Worm (Caenorhabditis elegans) whole organism, L4 larva: ENCODE measurements around the gene F47G3.1.

Source experiments
- D1046.2 ChIP-seq: fragments of 200-800 bp; sonication (Bioruptor generic); IDR thresholded peaks from 2 replicates; pipeline ENCODE4 v1.3.6; 2022; ENCODE audit warnings: missing genetic modification characterization, missing compliant biosample characterization
- F26F4.8 ChIP-seq: fragments of 200-800 bp; sonication (Bioruptor generic); conservative IDR thresholded peaks from 2 replicates; pipeline ENCODE4 v1.3.6; 2022; ENCODE audit warnings: missing genetic modification characterization, missing compliant biosample characterization
- F37D6.2 ChIP-seq: sonication (generic microtip); optimal IDR thresholded peaks from 2 replicates; lab custom pipeline; 2016; ENCODE audit warnings: mild to moderate bottlenecking, missing genetic modification characterization, missing compliant biosample characterization
- F44E2.7 ChIP-seq: fragments of 200-800 bp; sonication (Bioruptor generic); IDR thresholded peaks from 2 replicates; pipeline ENCODE4 v2.1.2; 2022; ENCODE audit warnings: missing genetic modification characterization, missing compliant biosample characterization
- Y105C5A.15 ChIP-seq: fragments of 200-800 bp; sonication (Bioruptor generic); IDR thresholded peaks from 2 replicates; pipeline ENCODE4 v1.3.6; 2022; ENCODE audit warnings: missing genetic modification characterization, missing compliant biosample characterization
- Y75B8A.6 ChIP-seq: fragments of 200-800 bp; sonication (Bioruptor generic); IDR thresholded peaks from 2 replicates; pipeline ENCODE4 v1.3.6; 2022; ENCODE audit warnings: missing genetic modification reagents, missing genetic modification characterization, missing compliant biosample characterization
- ZK337.2 ChIP-seq: fragments of 200-800 bp; sonication (Bioruptor generic); IDR thresholded peaks from 2 replicates; pipeline ENCODE4 v1.3.6; 2022; ENCODE audit warnings: missing genetic modification reagents, missing genetic modification characterization, missing compliant biosample characterization
- aha-1 ChIP-seq: fragments of 150-350 bp; peaks from one replicate; lab custom pipeline; 2014; ENCODE audit warnings: missing biosample characterization, missing genetic modification characterization
- aly-2 ChIP-seq: sonication (generic microtip); optimal IDR thresholded peaks from 2 replicates; lab custom pipeline; 2018; ENCODE audit warnings: missing biosample characterization, missing genetic modification characterization
- ceh-20 ChIP-seq: fragments of 200-800 bp; sonication (Bioruptor generic); IDR thresholded peaks from 2 replicates; pipeline ENCODE4 v1.3.6; 2022; ENCODE audit warnings: missing genetic modification reagents, missing genetic modification characterization, missing compliant biosample characterization
- ceh-28 ChIP-seq: fragments of 150-350 bp; optimal IDR thresholded peaks from 2 replicates; lab custom pipeline; 2014; ENCODE audit warnings: missing biosample characterization, missing genetic modification reagents, missing genetic modification characterization
- ceh-32 ChIP-seq: sonication (generic microtip); optimal IDR thresholded peaks from 2 replicates; lab custom pipeline; 2016; ENCODE audit warnings: mild to moderate bottlenecking, missing genetic modification characterization, missing compliant biosample characterization; ENCODE audit not compliant: poor library complexity
- ceh-44 ChIP-seq: fragments of 200-800 bp; sonication (Bioruptor generic); IDR thresholded peaks from 2 replicates; pipeline ENCODE4 v1.3.6; 2022; ENCODE audit warnings: missing genetic modification reagents, missing genetic modification characterization, missing compliant biosample characterization
- ceh-62 ChIP-seq: sonication (generic microtip); optimal IDR thresholded peaks from 2 replicates; lab custom pipeline; 2017; ENCODE audit warnings: missing biosample characterization, missing genetic modification characterization
- ceh-82 ChIP-seq: sonication (generic microtip); optimal IDR thresholded peaks from 2 replicates; lab custom pipeline; 2017; ENCODE audit warnings: missing biosample characterization, missing genetic modification characterization
- ctbp-1 ChIP-seq: fragments of 200-800 bp; sonication (Bioruptor generic); IDR thresholded peaks from 2 replicates; pipeline ENCODE4 v1.3.6; 2022; ENCODE audit warnings: missing genetic modification reagents, missing genetic modification characterization, missing compliant biosample characterization
- dmd-9 ChIP-seq: fragments of 200-800 bp; sonication (Bioruptor generic); IDR thresholded peaks from 2 replicates; pipeline ENCODE4 v1.3.6; 2022; ENCODE audit warnings: missing genetic modification reagents, missing genetic modification characterization, missing compliant biosample characterization
- dpl-1 ChIP-seq: fragments of 150-350 bp; optimal IDR thresholded peaks from 2 replicates; lab custom pipeline; 2014; ENCODE audit warnings: missing biosample characterization, missing genetic modification reagents, missing genetic modification characterization
- duxl-1 ChIP-seq: sonication (generic microtip); optimal IDR thresholded peaks from 2 replicates; lab custom pipeline; 2016; ENCODE audit warnings: mild to moderate bottlenecking, missing genetic modification characterization, moderate library complexity, missing compliant biosample characterization; ENCODE audit not compliant: poor library complexity
- dve-1 ChIP-seq: sonication (generic microtip); optimal IDR thresholded peaks from 2 replicates; lab custom pipeline; 2017; ENCODE audit warnings: antibody characterized with exemption, mild to moderate bottlenecking, missing genetic modification characterization, missing compliant biosample characterization; ENCODE audit not compliant: insufficient read depth
- egl-43 ChIP-seq: fragments of 200-800 bp; sonication (Bioruptor generic); IDR thresholded peaks from 2 replicates; pipeline ENCODE4 v1.3.6; 2022; ENCODE audit warnings: missing genetic modification reagents, missing genetic modification characterization, missing compliant biosample characterization
- hif-1 ChIP-seq, 2 experiments: sonication (generic microtip); optimal IDR thresholded peaks; 2 replicates each; lab custom pipeline; 2016 to 2017; ENCODE audit warnings: missing compliant biosample characterization in 2 of 2, missing genetic modification characterization in 2 of 2, missing genetic modification reagents in 2 of 2, missing genotype in 2 of 2, mild to moderate bottlenecking in 1 of 2
- hlh-30 ChIP-seq: sonication (generic microtip); optimal IDR thresholded peaks from 2 replicates; lab custom pipeline; 2017; ENCODE audit warnings: antibody characterized with exemption, mild to moderate bottlenecking, missing genetic modification characterization, missing compliant biosample characterization; ENCODE audit not compliant: insufficient read depth
- hmg-1.1 ChIP-seq: fragments of 200-800 bp; sonication (Bioruptor generic); IDR thresholded peaks from 2 replicates; pipeline ENCODE4 v1.3.6; 2022; ENCODE audit warnings: missing genetic modification reagents, missing genetic modification characterization, missing compliant biosample characterization
- lim-7 ChIP-seq: fragments of 200-800 bp; sonication (Bioruptor generic); IDR thresholded peaks from 2 replicates; pipeline ENCODE4 v1.3.6; 2022; ENCODE audit warnings: missing genetic modification characterization, missing compliant biosample characterization
- lir-3 ChIP-seq: sonication (generic microtip); optimal IDR thresholded peaks from 2 replicates; lab custom pipeline; 2016; ENCODE audit warnings: mild to moderate bottlenecking, missing genetic modification characterization, missing compliant biosample characterization
- lsy-2 ChIP-seq, 2 experiments: fragments of 150-350 bp in 1 of 2; sonication (generic microtip) in 1 of 2; optimal IDR thresholded peaks; 2 replicates each; lab custom pipeline; 2014 to 2017; ENCODE audit warnings: missing biosample characterization in 2 of 2, missing genetic modification characterization in 2 of 2
- madf-5 ChIP-seq, 2 experiments: fragments of 200-800 bp; sonication (Bioruptor generic); IDR thresholded peaks; 2 replicates each; pipeline ENCODE4 v1.3.6; 2022; ENCODE audit warnings: missing compliant biosample characterization in 2 of 2, missing genetic modification characterization in 2 of 2
- mdl-1 ChIP-seq, 2 experiments: fragments of 150-350 bp in 1 of 2; sonication (generic microtip) in 1 of 2; optimal IDR thresholded peaks; 2 replicates each; lab custom pipeline; 2014 to 2017; ENCODE audit warnings: missing biosample characterization in 2 of 2, missing genetic modification characterization in 2 of 2
- mep-1 ChIP-seq: fragments of 150-350 bp; sonication (generic microtip); optimal IDR thresholded peaks from 3 replicates; lab custom pipeline; 2014; ENCODE audit warnings: missing biosample characterization, missing genetic modification characterization
- mxl-3 ChIP-seq: fragments of 200-800 bp; sonication (Bioruptor generic); optimal IDR thresholded peaks from 2 replicates; lab custom pipeline; 2018; ENCODE audit warnings: mild to moderate bottlenecking, missing genetic modification characterization, missing compliant biosample characterization
- nhr-102 ChIP-seq: sonication (generic microtip); optimal IDR thresholded peaks from 2 replicates; lab custom pipeline; 2016; ENCODE audit warnings: mild to moderate bottlenecking, missing genetic modification characterization, moderate library complexity, missing compliant biosample characterization
- nhr-11 ChIP-seq: fragments of 150-350 bp; optimal IDR thresholded peaks from 2 replicates; lab custom pipeline; 2014; ENCODE audit warnings: missing biosample characterization, missing genetic modification characterization
- nhr-28 ChIP-seq: fragments of 150-350 bp; optimal IDR thresholded peaks from 2 replicates; lab custom pipeline; 2014; ENCODE audit warnings: missing biosample characterization, missing genetic modification characterization
- nhr-41 ChIP-seq: fragments of 200-800 bp; sonication (Bioruptor generic); IDR thresholded peaks from 2 replicates; pipeline ENCODE4 v1.3.6; 2022; ENCODE audit warnings: missing genetic modification reagents, missing genetic modification characterization, missing compliant biosample characterization
- nhr-42 ChIP-seq: fragments of 200-800 bp; sonication (Bioruptor generic); IDR thresholded peaks from 2 replicates; pipeline ENCODE4 v1.3.6; 2022; ENCODE audit warnings: missing genetic modification characterization, missing compliant biosample characterization
- nhr-6 ChIP-seq: fragments of 150-350 bp; optimal IDR thresholded peaks from 2 replicates; lab custom pipeline; 2014; ENCODE audit warnings: missing biosample characterization, missing genetic modification characterization
- nhr-77 ChIP-seq: fragments of 150-350 bp; optimal IDR thresholded peaks from 2 replicates; lab custom pipeline; 2014; ENCODE audit warnings: missing biosample characterization, missing genetic modification characterization
- php-3 ChIP-seq: fragments of 200-800 bp; sonication (Bioruptor generic); IDR thresholded peaks from 2 replicates; pipeline ENCODE4 v1.3.6; 2022; ENCODE audit warnings: missing genetic modification reagents, missing genetic modification characterization, missing compliant biosample characterization
- pqm-1 ChIP-seq: sonication (generic microtip); optimal IDR thresholded peaks from 2 replicates; lab custom pipeline; 2017; ENCODE audit warnings: missing biosample characterization, missing genetic modification characterization
- rbr-2 ChIP-seq: sonication (generic microtip); optimal IDR thresholded peaks from 2 replicates; lab custom pipeline; 2016; ENCODE audit warnings: missing genotype, missing genetic modification characterization, missing compliant biosample characterization
- set-16 ChIP-seq: fragments of 200-800 bp; sonication (Bioruptor generic); IDR thresholded peaks from 2 replicates; pipeline ENCODE4 v1.3.6; 2022; ENCODE audit warnings: missing genetic modification reagents, missing genetic modification characterization, missing compliant biosample characterization
- snpc-1.2 ChIP-seq: fragments of 200-800 bp; sonication (Bioruptor generic); IDR thresholded peaks from 2 replicates; pipeline ENCODE4 v1.3.6; 2022; ENCODE audit warnings: missing genetic modification reagents, missing genetic modification characterization, missing compliant biosample characterization
- tag-97 ChIP-seq: fragments of 200-800 bp; sonication (Bioruptor generic); IDR thresholded peaks from 2 replicates; pipeline ENCODE4 v1.3.6; 2022; ENCODE audit warnings: missing genetic modification characterization, missing compliant biosample characterization
- zfp-2 ChIP-seq: sonication (generic microtip); optimal IDR thresholded peaks from 2 replicates; lab custom pipeline; 2016; ENCODE audit warnings: mild to moderate bottlenecking, missing genetic modification characterization, missing compliant biosample characterization
- zip-11 ChIP-seq: fragments of 200-800 bp; sonication (Bioruptor generic); IDR thresholded peaks from 2 replicates; pipeline ENCODE4 v1.3.6; 2022; ENCODE audit warnings: missing genetic modification characterization, missing compliant biosample characterization
- ztf-7 ChIP-seq: fragments of 150-350 bp; optimal IDR thresholded peaks from 2 replicates; lab custom pipeline; 2014; ENCODE audit warnings: missing biosample characterization, missing genetic modification characterization

F47G3.1 gene

ce11 chrX:2380818-2381217 lies 4.7 kb upstream of the F47G3.1 start (continued):
- TF ChIP-seq egl-43 (no peak), aha-1 (tag; lab: Kevin White, UChicago) (no peak), nhr-28 (peak; percentile 44), zip-11 (GFP tag; lab: Robert Waterston, UW) (no peak), ceh-32 (tag; lab: Kevin White, UChicago) (no peak), nhr-102 (tag; lab: Kevin White, UChicago) (no peak), madf-5 (GFP tag; IDR thresholded peaks at IDR 0.05; lab: Robert Waterston, UW) (no peak), nhr-42 (GFP tag; lab: Robert Waterston, UW) (no peak), ceh-28 (no peak), duxl-1 (no peak), ZK337.2 (GFP tag; lab: Robert Waterston, UW) (no peak)

ce11 chrX:2381282-2381681 lies 4.3 kb upstream of the F47G3.1 start, which contains the start of gene F47G3.4:
TSS of gene F47G3.4 (plus strand) at chrX:2381582.
- TF ChIP-seq lir-3 (tag; lab: Kevin White, UChicago) (no peak), pqm-1 (tag; lab: Kevin White, UChicago) (no peak), ctbp-1 (GFP tag; lab: Robert Waterston, UW) (no peak), ceh-20 (GFP tag; lab: Robert Waterston, UW) (no peak), F26F4.8 (GFP tag; lab: Robert Waterston, UW) (no peak), lsy-2 (tag; optimal IDR thresholded peaks at IDR 0.05; lab: Kevin White, UChicago) (no peak), php-3 (GFP tag; lab: Robert Waterston, UW) (no peak), ZK337.2 (GFP tag; lab: Robert Waterston, UW) (no peak), lim-7 (GFP tag; lab: Robert Waterston, UW) (no peak), aly-2 (tag; lab: Kevin White, UChicago) (no peak), hlh-30 (tag; lab: Kevin White, UChicago) (no peak), zfp-2 (tag; lab: Kevin White, UChicago) (no peak), tag-97 (GFP tag; lab: Robert Waterston, UW) (no peak)

- TF ChIP-seq nhr-11 (tag; lab: Kevin White, UChicago) (no peak), ceh-82 (tag; lab: Kevin White, UChicago) (no peak), nhr-6 (tag; lab: Kevin White, UChicago) (no peak), F37D6.2 (tag; lab: Kevin White, UChicago) (peak; percentile 9), nhr-28 (peak; percentile 55), duxl-1 (peak; percentile 2), mxl-3 (peak; percentile 5), lsy-2 (tag; optimal IDR thresholded peaks at IDR 0.05; lab: Kevin White, UChicago) (peak in 1 of 2 experiments; percentile 78), hlh-30 (tag; lab: Kevin White, UChicago) (peak; percentile 60), nhr-41 (GFP tag; lab: Robert Waterston, UW) (no peak), nhr-102 (tag; lab: Kevin White, UChicago) (peak; percentile 42), ceh-32 (tag; lab: Kevin White, UChicago) (no peak), hmg-1.1 (peak; percentile 73), ceh-28 (no peak), dpl-1 (GFP tag; lab: Kevin White, UChicago) (peak; percentile 64), tag-97 (GFP tag; lab: Robert Waterston, UW) (no peak), dmd-9 (no peak), Y105C5A.15 (GFP tag; lab: Robert Waterston, UW) (no peak), snpc-1.2 (GFP tag; lab: Robert Waterston, UW) (no peak), lir-3 (tag; lab: Kevin White, UChicago) (no peak), mep-1 (tag; lab: Kevin White, UChicago) (peak; percentile 74), dve-1 (tag; lab: Kevin White, UChicago) (peak; percentile 66), ztf-7 (tag; lab: Kevin White, UChicago) (peak; percentile 15), nhr-77 (tag; lab: Kevin White, UChicago) (peak; percentile 9), hif-1 (tag; optimal IDR thresholded peaks at IDR 0.05; lab: Kevin White, UChicago) (peak in 1 of 2 experiments; percentile 11), Y75B8A.6 (GFP tag; lab: Robert Waterston, UW) (no peak), mdl-1 (tag; optimal IDR thresholded peaks at IDR 0.05; lab: Kevin White, UChicago) (peak in 1 of 2 experiments; percentile 31), F44E2.7 (GFP tag; lab: Robert Waterston, UW) (no peak), ceh-62 (tag; lab: Kevin White, UChicago) (no peak), ceh-44 (GFP tag; lab: Robert Waterston, UW) (no peak), set-16 (GFP tag; lab: Robert Waterston, UW) (no peak), rbr-2 (peak; percentile 54), D1046.2 (GFP tag; lab: Robert Waterston, UW) (no peak)
These were observed 3.3 kb upstream of the F47G3.1 start for ce11 chrX:2382227-2382626.
